Worm (Caenorhabditis elegans) whole organism, young adult: ENCODE data around the gene ent-1.

Experiments
- Y67H2A.10 ChIP-seq: fragments of 200-800 bp; sonication (Bioruptor generic); conservative IDR thresholded peaks from 2 replicates; pipeline ENCODE4 v1.3.6; 2022; ENCODE audit warnings: missing genetic modification reagents, missing genetic modification characterization, missing compliant biosample characterization
- die-1 ChIP-seq: sonication (generic microtip); optimal IDR thresholded peaks from 2 replicates; lab custom pipeline; 2016; ENCODE audit warnings: missing genotype, mild to moderate bottlenecking, missing genetic modification characterization, missing compliant biosample characterization
- snpc-1.3 ChIP-seq: sonication (generic microtip); optimal IDR thresholded peaks from 2 replicates; lab custom pipeline; 2017; ENCODE audit warnings: missing genetic modification characterization, mild to moderate bottlenecking, missing compliant biosample characterization, antibody characterized with exemption, moderate library complexity, missing genotype, missing genetic modification reagents; ENCODE audit not compliant: insufficient read depth

DNA sequence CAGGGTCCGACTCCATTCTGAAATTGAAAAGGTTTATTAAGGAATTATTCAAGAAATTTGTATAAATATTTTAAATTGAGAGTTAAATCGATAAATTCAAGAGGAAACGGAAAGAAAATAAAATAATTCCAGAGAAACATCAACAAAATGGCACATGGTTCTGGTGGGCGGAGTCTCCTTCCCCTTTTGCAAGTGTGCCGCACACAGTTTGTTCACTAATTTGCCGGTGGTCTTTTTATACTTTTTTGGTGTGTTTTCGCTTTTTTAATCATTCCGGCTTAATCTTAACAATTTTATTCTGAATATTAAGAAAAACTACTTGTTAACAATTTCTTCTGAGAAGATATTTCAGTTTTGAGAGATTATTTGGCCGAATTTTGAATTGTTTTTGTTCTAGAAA is 50.4 kb downstream of the ent-1 start, which contains the start of the genes ragc-1 and Y24F12A.1:
- peak; percentile 60 for TF ChIP-seq snpc-1.3 (tag; lab: Kevin White, UChicago)
- TF ChIP-seq die-1 (tag; lab: Kevin White, UChicago): no peak
- no peak for TF ChIP-seq Y67H2A.10 (GFP tag; lab: Robert Waterston, UW)
